Worm (Caenorhabditis elegans) whole organism, L1 larva: ENCODE measurements around the gene zhit-2.

Experiments
- C16A3.4 ChIP-seq: fragments of 150-350 bp; optimal IDR thresholded peaks from 2 replicates; lab custom pipeline; 2014; ENCODE audit warnings: missing biosample characterization, missing genetic modification characterization
- F16B12.6 ChIP-seq: fragments of 150-350 bp; optimal IDR thresholded peaks from 2 replicates; lab custom pipeline; 2014; ENCODE audit warnings: missing biosample characterization, missing genetic modification characterization
- Y116A8C.19 ChIP-seq: sonication (generic microtip); optimal IDR thresholded peaks from 2 replicates; lab custom pipeline; 2016; ENCODE audit warnings: missing compliant biosample characterization, missing genetic modification characterization, borderline replicate concordance
- aha-1 ChIP-seq: fragments of 150-350 bp; optimal IDR thresholded peaks from 2 replicates; lab custom pipeline; 2014; ENCODE audit warnings: missing biosample characterization, missing genetic modification characterization
- alr-1 ChIP-seq: fragments of 200-800 bp; sonication (Bioruptor generic); optimal IDR thresholded peaks from 2 replicates; lab custom pipeline; 2018; ENCODE audit warnings: borderline replicate concordance, mild to moderate bottlenecking, missing genetic modification characterization, missing compliant biosample characterization
- blmp-1 ChIP-seq: fragments of 150-350 bp; optimal IDR thresholded peaks from 2 replicates; lab custom pipeline; 2014; ENCODE audit warnings: missing biosample characterization, missing genetic modification characterization
- ceh-63 ChIP-seq: fragments of 200-800 bp; sonication (Bioruptor generic); optimal IDR thresholded peaks from 2 replicates; lab custom pipeline; 2018; ENCODE audit warnings: mild to moderate bottlenecking, missing genetic modification characterization, missing compliant biosample characterization
- ceh-8 ChIP-seq: fragments of 200-800 bp; sonication (Bioruptor generic); optimal IDR thresholded peaks from 2 replicates; lab custom pipeline; 2018; ENCODE audit warnings: mild to moderate bottlenecking, missing genetic modification characterization, moderate library complexity, missing compliant biosample characterization
- ceh-82 ChIP-seq, 3 experiments: fragments of 150-350 bp in 1 of 3; sonication (generic microtip) in 2 of 3; optimal IDR thresholded peaks; 2 replicates each; lab custom pipeline; 2014 to 2017; ENCODE audit warnings: missing biosample characterization in 3 of 3, missing genetic modification characterization in 3 of 3
- ces-1 ChIP-seq: fragments of 150-350 bp; optimal IDR thresholded peaks from 2 replicates; lab custom pipeline; 2014; ENCODE audit warnings: missing biosample characterization, missing genetic modification reagents, missing genetic modification characterization
- efl-1 ChIP-seq, 4 experiments: fragments of 150-350 bp; optimal IDR thresholded peaks in 3 of 4; peaks in 1 of 4; 1 replicate in 1 of 4; 2 replicates in 3 of 4; lab custom pipeline; 2014; ENCODE audit warnings: missing biosample characterization in 2 of 4, missing genetic modification characterization in 2 of 4, missing genetic modification reagents in 2 of 4
- egl-27 ChIP-seq, 2 experiments: fragments of 150-350 bp in 1 of 2; sonication (generic microtip); optimal IDR thresholded peaks; 3 replicates each; lab custom pipeline; 2017 to 2018; ENCODE audit warnings: missing biosample characterization in 2 of 2, missing genetic modification characterization in 2 of 2, missing genetic modification reagents in 2 of 2
- elt-2 ChIP-seq: sonication (generic microtip); optimal IDR thresholded peaks from 2 replicates; lab custom pipeline; 2016; ENCODE audit warnings: missing genetic modification characterization, mild to moderate bottlenecking, inconsistent platforms, missing compliant biosample characterization, missing genetic modification reagents
- fkh-4 ChIP-seq: sonication (generic microtip); optimal IDR thresholded peaks from 2 replicates; lab custom pipeline; 2016; ENCODE audit warnings: missing compliant biosample characterization, missing genetic modification characterization, borderline replicate concordance
- fos-1 ChIP-seq: fragments of 150-350 bp; optimal IDR thresholded peaks from 2 replicates; lab custom pipeline; 2014; ENCODE audit warnings: missing biosample characterization, missing genetic modification characterization
- grh-1 ChIP-seq: fragments of 200-800 bp; sonication (Bioruptor generic); IDR thresholded peaks from 2 replicates; pipeline ENCODE4 v1.3.6; 2022; ENCODE audit warnings: missing genetic modification reagents, missing genetic modification characterization, missing compliant biosample characterization
- hlh-17 ChIP-seq: fragments of 200-800 bp; sonication (Bioruptor generic); optimal IDR thresholded peaks from 2 replicates; lab custom pipeline; 2018; ENCODE audit warnings: missing genetic modification characterization, mild to moderate bottlenecking, missing compliant biosample characterization, moderate library complexity, borderline replicate concordance
- hlh-4 ChIP-seq: sonication (generic microtip); optimal IDR thresholded peaks from 2 replicates; lab custom pipeline; 2016; ENCODE audit warnings: mild to moderate bottlenecking, missing genetic modification characterization, missing compliant biosample characterization
- hpl-2 ChIP-seq: fragments of 150-350 bp; optimal IDR thresholded peaks from 2 replicates; lab custom pipeline; 2014; ENCODE audit warnings: missing biosample characterization, missing genetic modification reagents, missing genetic modification characterization
- jun-1 ChIP-seq: fragments of 150-350 bp; optimal IDR thresholded peaks from 2 replicates; lab custom pipeline; 2014; ENCODE audit warnings: missing biosample characterization, missing genetic modification reagents, missing genetic modification characterization
- lin-14 ChIP-seq: fragments of 200-800 bp; sonication (Bioruptor generic); optimal IDR thresholded peaks from 2 replicates; lab custom pipeline; 2018; ENCODE audit warnings: mild to moderate bottlenecking, missing genetic modification characterization, moderate library complexity, missing compliant biosample characterization
- lin-15B ChIP-seq: fragments of 150-350 bp; sonication (generic microtip); optimal IDR thresholded peaks from 3 replicates; lab custom pipeline; 2014; ENCODE audit warnings: missing biosample characterization, missing genetic modification characterization
- lir-3 ChIP-seq: sonication (generic microtip); optimal IDR thresholded peaks from 2 replicates; lab custom pipeline; 2016; ENCODE audit warnings: mild to moderate bottlenecking, missing genetic modification characterization, moderate library complexity, missing compliant biosample characterization; ENCODE audit not compliant: poor library complexity
- lsy-2 ChIP-seq, 2 experiments: fragments of 150-350 bp; optimal IDR thresholded peaks; 2 replicates each; lab custom pipeline; 2014; ENCODE audit warnings: missing biosample characterization in 2 of 2, missing genetic modification characterization in 2 of 2
- mep-1 ChIP-seq: fragments of 150-350 bp; optimal IDR thresholded peaks from 2 replicates; lab custom pipeline; 2014; ENCODE audit warnings: missing biosample characterization, missing genetic modification characterization
- nhr-11 ChIP-seq: fragments of 150-350 bp; optimal IDR thresholded peaks from 2 replicates; lab custom pipeline; 2014; ENCODE audit warnings: missing biosample characterization, missing genetic modification characterization
- nhr-20 ChIP-seq: sonication (generic microtip); optimal IDR thresholded peaks from 2 replicates; lab custom pipeline; 2016; ENCODE audit warnings: mild to moderate bottlenecking, missing genetic modification characterization, missing compliant biosample characterization
- nhr-47 ChIP-seq: sonication (generic microtip); optimal IDR thresholded peaks from 2 replicates; lab custom pipeline; 2016; ENCODE audit warnings: mild to moderate bottlenecking, missing genetic modification characterization, moderate library complexity, missing compliant biosample characterization
- nhr-71 ChIP-seq: sonication (generic microtip); optimal IDR thresholded peaks from 2 replicates; lab custom pipeline; 2016; ENCODE audit warnings: mild to moderate bottlenecking, missing genetic modification characterization, moderate library complexity, missing compliant biosample characterization
- nhr-76 ChIP-seq: sonication (generic microtip); optimal IDR thresholded peaks from 2 replicates; lab custom pipeline; 2017; ENCODE audit warnings: missing biosample characterization, missing genetic modification characterization
- nhr-77 ChIP-seq: fragments of 150-350 bp; optimal IDR thresholded peaks from 2 replicates; lab custom pipeline; 2014; ENCODE audit warnings: missing biosample characterization, missing genetic modification characterization
- nhr-85 ChIP-seq: sonication (generic microtip); peaks from one replicate; lab custom pipeline; 2016; ENCODE audit warnings: missing genetic modification characterization, inconsistent platforms, missing compliant biosample characterization
- pax-3 ChIP-seq: fragments of 200-800 bp; sonication (Bioruptor generic); optimal IDR thresholded peaks from 2 replicates; lab custom pipeline; 2018; ENCODE audit warnings: mild to moderate bottlenecking, missing genetic modification characterization, moderate library complexity, missing compliant biosample characterization
- rnt-1 ChIP-seq: sonication (generic microtip); optimal IDR thresholded peaks from 2 replicates; lab custom pipeline; 2016; ENCODE audit warnings: mild to moderate bottlenecking, missing genetic modification characterization, moderate library complexity, missing compliant biosample characterization
- skn-1 ChIP-seq: fragments of 150-350 bp; optimal IDR thresholded peaks from 2 replicates; lab custom pipeline; 2014; ENCODE audit warnings: missing biosample characterization, missing genetic modification characterization
- snu-23 ChIP-seq: sonication (generic microtip); optimal IDR thresholded peaks from 2 replicates; lab custom pipeline; 2016; ENCODE audit warnings: missing genetic modification characterization, missing compliant biosample characterization
- sptf-1 ChIP-seq: fragments of 150-350 bp; optimal IDR thresholded peaks from 2 replicates; lab custom pipeline; 2014; ENCODE audit warnings: missing biosample characterization, missing genetic modification characterization
- swsn-7 ChIP-seq: sonication (generic microtip); optimal IDR thresholded peaks from 2 replicates; lab custom pipeline; 2016; ENCODE audit warnings: missing genetic modification characterization, missing compliant biosample characterization
- tbx-2 ChIP-seq: sonication (generic microtip); optimal IDR thresholded peaks from 2 replicates; lab custom pipeline; 2016; ENCODE audit warnings: missing genetic modification characterization, missing compliant biosample characterization
- unc-62 ChIP-seq: fragments of 150-350 bp; optimal IDR thresholded peaks from 2 replicates; lab custom pipeline; 2014; ENCODE audit warnings: missing biosample characterization, missing genetic modification reagents, missing genetic modification characterization
- unc-98 ChIP-seq: fragments of 200-800 bp; sonication (Bioruptor generic); IDR thresholded peaks from 2 replicates; pipeline ENCODE4 v1.3.6; 2022; ENCODE audit warnings: missing genetic modification characterization, missing compliant biosample characterization
- vab-15 ChIP-seq: sonication (generic microtip); optimal IDR thresholded peaks from 2 replicates; lab custom pipeline; 2017; ENCODE audit warnings: missing genotype, mild to moderate bottlenecking, missing genetic modification characterization, missing compliant biosample characterization
- xbp-1 ChIP-seq: sonication (generic microtip); optimal IDR thresholded peaks from 2 replicates; lab custom pipeline; 2016; ENCODE audit warnings: missing genetic modification characterization, missing compliant biosample characterization
- ztf-11 ChIP-seq, 2 experiments: sonication (generic microtip); optimal IDR thresholded peaks; 2 replicates each; lab custom pipeline; 2016 to 2017; ENCODE audit warnings: missing genetic modification characterization in 2 of 2, missing biosample characterization in 1 of 2, missing compliant biosample characterization in 1 of 2

Gene zhit-2

DNA sequence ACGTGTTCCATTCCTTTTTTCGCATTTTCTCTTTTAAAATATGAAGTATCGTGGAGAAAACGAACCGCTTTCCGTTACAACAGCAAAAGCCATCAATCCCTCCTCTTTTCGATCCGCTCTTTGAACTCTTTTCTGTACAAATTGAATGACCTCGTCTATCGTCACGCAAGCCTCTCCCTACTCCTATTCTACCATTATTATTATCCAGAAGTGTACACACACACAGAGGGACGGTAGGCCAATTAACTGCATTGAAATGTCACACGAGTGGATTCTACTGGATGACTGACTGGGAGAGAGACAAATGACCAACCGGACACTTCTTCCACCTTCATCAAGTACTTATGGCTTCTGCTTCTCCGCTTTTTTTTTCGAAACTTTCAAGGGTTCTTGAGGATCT, 36.0 kb downstream of the zhit-2 start:
- TF ChIP-seq lin-15B (no peak), fkh-4 (tag; lab: Kevin White, UChicago) (no peak), blmp-1 (tag; lab: Kevin White, UChicago) (peak; percentile 29)

DNA sequence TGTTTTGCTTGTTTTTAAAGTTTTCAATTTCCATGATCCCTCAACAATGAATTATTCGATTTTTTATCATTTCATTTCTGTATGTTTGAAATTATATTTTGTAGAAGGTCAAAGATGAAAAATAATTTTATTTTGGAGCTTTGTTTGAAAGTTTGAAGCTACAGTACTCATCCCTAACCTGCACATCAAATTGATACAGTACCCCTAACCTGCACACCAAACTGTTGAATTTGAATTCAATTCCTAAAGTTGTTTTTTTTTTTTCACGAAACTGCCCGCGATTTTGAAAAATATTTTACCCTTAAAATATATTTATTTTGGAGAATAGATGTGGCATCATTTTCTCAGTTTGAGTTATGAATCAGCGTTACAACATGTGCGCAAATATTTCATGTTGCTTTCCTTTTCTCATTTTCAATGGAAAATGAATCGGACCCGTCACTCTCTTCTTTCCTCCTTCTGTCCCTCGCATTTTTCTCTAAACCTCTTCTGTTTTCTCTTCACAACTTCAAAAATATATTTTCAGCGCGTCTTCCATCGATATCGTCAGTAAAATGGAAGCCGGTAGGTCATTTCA, 38.3 kb downstream of the zhit-2 start, which contains the start of gene R74.8:
Gene R74.8 (plus strand): TSS at position 527 of the 577 bp plus-strand sequence.
- TF ChIP-seq nhr-71 (tag; lab: Kevin White, UChicago): no peak
- no peak for TF ChIP-seq lir-3 (tag; lab: Kevin White, UChicago)
- TF ChIP-seq mep-1 (tag; lab: Kevin White, UChicago): no peak
- TF ChIP-seq blmp-1 (tag; lab: Kevin White, UChicago): peak; percentile 28
- peak in 1 of 2 experiments; percentile 63 for TF ChIP-seq lsy-2 (tag; optimal IDR thresholded peaks at IDR 0.05; lab: Kevin White, UChicago)

DNA sequence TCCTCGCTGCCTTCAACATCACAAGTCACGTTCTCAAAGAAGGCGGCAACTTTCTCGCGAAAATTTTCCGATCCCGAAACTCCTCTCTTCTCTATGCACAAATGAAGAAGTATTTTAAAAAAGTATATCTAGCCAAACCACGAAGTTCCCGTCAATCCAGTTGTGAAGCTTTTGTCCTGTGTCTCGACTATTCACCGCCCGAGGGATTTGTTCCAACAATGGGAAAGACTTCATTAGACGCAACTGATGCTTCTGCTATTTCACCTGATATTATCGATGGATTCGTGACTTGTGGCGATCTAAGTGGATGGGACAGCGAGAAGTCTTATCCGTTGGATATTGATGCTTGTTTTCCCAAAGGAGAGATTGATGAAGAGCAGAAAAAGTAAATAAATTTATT, 39.2 kb downstream of the zhit-2 start:
- TF ChIP-seq fkh-4 (tag; lab: Kevin White, UChicago): no peak
- no peak for TF ChIP-seq Y116A8C.19 (tag; lab: Kevin White, UChicago)
- TF ChIP-seq hlh-4: no peak
- no peak for TF ChIP-seq swsn-7
- no peak for TF ChIP-seq nhr-20 (tag; lab: Kevin White, UChicago)
- TF ChIP-seq pax-3 (tag; lab: Kevin White, UChicago): no peak
- no peak for TF ChIP-seq tbx-2
- TF ChIP-seq mep-1 (tag; lab: Kevin White, UChicago): no peak
- TF ChIP-seq skn-1: no peak
- no peak for TF ChIP-seq F16B12.6 (tag; lab: Kevin White, UChicago)
- no peak for TF ChIP-seq elt-2 (tag; lab: Kevin White, UChicago)
- no peak for TF ChIP-seq sptf-1 (tag; lab: Kevin White, UChicago)
- no peak for TF ChIP-seq unc-98 (GFP tag; lab: Robert Waterston, UW)
- TF ChIP-seq xbp-1: no peak
- no peak for TF ChIP-seq hlh-17 (GFP tag; lab: Kevin White, UChicago)
- no peak for TF ChIP-seq ceh-82 (tag; optimal IDR thresholded peaks at IDR 0.05; lab: Kevin White, UChicago)
- no peak for TF ChIP-seq vab-15 (tag; lab: Kevin White, UChicago)
- no peak for TF ChIP-seq nhr-76
- TF ChIP-seq, all 84 proteins: peak for 0

DNA sequence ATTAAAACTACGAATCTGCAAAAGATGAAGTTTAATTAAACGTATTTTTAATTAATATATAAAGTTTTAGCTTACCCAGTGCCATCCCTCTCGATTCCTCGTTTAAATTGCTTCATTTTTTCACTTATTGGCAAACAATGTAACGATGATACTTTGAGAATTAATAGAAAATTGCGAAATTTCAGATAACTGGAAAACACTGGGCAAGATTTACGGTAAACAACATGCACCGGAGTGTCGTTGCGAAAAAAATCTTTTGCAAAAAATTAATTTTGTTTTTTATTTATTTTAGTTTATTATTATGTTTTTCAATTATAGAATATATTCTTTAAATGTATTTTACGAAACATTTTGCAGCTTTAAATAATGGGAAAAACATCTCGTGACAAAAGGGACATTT, 40.1 kb downstream of the zhit-2 start, which contains the start of the genes pelo-1 and R74.7:
Gene pelo-1 (minus strand): TSS at position 151 of the 400 bp plus-strand sequence.
Gene R74.7 (plus strand): TSS at position 358 of the 400 bp plus-strand sequence.
- TF ChIP-seq nhr-85 (tag; lab: Kevin White, UChicago) (no peak), hlh-17 (GFP tag; lab: Kevin White, UChicago) (no peak), ceh-63 (GFP tag; lab: Kevin White, UChicago) (no peak), nhr-11 (tag; lab: Kevin White, UChicago) (no peak), nhr-77 (tag; lab: Kevin White, UChicago) (no peak), sptf-1 (tag; lab: Kevin White, UChicago) (no peak), ceh-8 (GFP tag; lab: Kevin White, UChicago) (no peak), efl-1 (optimal IDR thresholded peaks at IDR 0.05; lab: Kevin White, UChicago) (peak; percentile 19 to 33), efl-1 (GFP tag; optimal IDR thresholded peaks at IDR 0.05 in 1 of 2; lab: Kevin White, UChicago) (peak in 1 of 2 experiments; percentile 25), C16A3.4 (tag; lab: Kevin White, UChicago) (no peak), nhr-47 (tag; lab: Kevin White, UChicago) (peak; percentile 38), egl-27 (tag; optimal IDR thresholded peaks at IDR 0.05; lab: Kevin White, UChicago) (no peak), ceh-82 (tag; optimal IDR thresholded peaks at IDR 0.05; lab: Kevin White, UChicago) (peak in 2 of 3 experiments; percentile 11 to 38), snu-23 (peak; percentile 18), rnt-1 (tag; lab: Kevin White, UChicago) (no peak), fos-1 (tag; lab: Kevin White, UChicago) (no peak), vab-15 (tag; lab: Kevin White, UChicago) (no peak), ces-1 (GFP tag; lab: Kevin White, UChicago) (no peak), tbx-2 (no peak), ztf-11 (tag; optimal IDR thresholded peaks at IDR 0.05; lab: Kevin White, UChicago) (no peak), jun-1 (no peak), fkh-4 (tag; lab: Kevin White, UChicago) (no peak), aha-1 (tag; lab: Kevin White, UChicago) (no peak), lin-14 (GFP tag; lab: Kevin White, UChicago) (peak; percentile 36), hpl-2 (GFP tag; lab: Kevin White, UChicago) (no peak), hlh-4 (no peak), grh-1 (GFP tag; lab: Robert Waterston, UW) (no peak), unc-62 (GFP tag; lab: Kevin White, UChicago) (no peak), alr-1 (tag; lab: Kevin White, UChicago) (no peak), swsn-7 (peak; percentile 2)
